Worm (Caenorhabditis elegans) whole organism, L1 larva: ENCODE measurements around the gene Y11D7A.10.

ENCODE experiments used
- C16A3.4 ChIP-seq: fragments of 150-350 bp; optimal IDR thresholded peaks from 2 replicates; lab custom pipeline; 2014; ENCODE audit warnings: missing biosample characterization, missing genetic modification characterization
- ama-1 ChIP-seq: fragments of 150-350 bp; optimal IDR thresholded peaks from 2 replicates; lab custom pipeline; 2014
- elt-3 ChIP-seq, 6 experiments: fragments of 150-350 bp in 1 of 6; sonication (generic microtip); optimal IDR thresholded peaks; 2 replicates each; lab custom pipeline; 2017 to 2018; ENCODE audit warnings: missing biosample characterization in 6 of 6, missing genetic modification characterization in 6 of 6, inconsistent platforms in 1 of 6
- fos-1 ChIP-seq: fragments of 150-350 bp; optimal IDR thresholded peaks from 2 replicates; lab custom pipeline; 2014; ENCODE audit warnings: missing biosample characterization, missing genetic modification characterization
- irx-1 ChIP-seq: sonication (generic microtip); optimal IDR thresholded peaks from 2 replicates; lab custom pipeline; 2016; ENCODE audit warnings: missing genetic modification characterization, missing compliant biosample characterization
- jun-1 ChIP-seq: fragments of 150-350 bp; optimal IDR thresholded peaks from 2 replicates; lab custom pipeline; 2014; ENCODE audit warnings: missing biosample characterization, missing genetic modification reagents, missing genetic modification characterization
- lin-39 ChIP-seq: fragments of 150-350 bp; optimal IDR thresholded peaks from 2 replicates; lab custom pipeline; 2014; ENCODE audit warnings: missing biosample characterization, missing genetic modification reagents, missing genetic modification characterization
- lsy-2 ChIP-seq, 2 experiments: fragments of 150-350 bp; optimal IDR thresholded peaks; 2 replicates each; lab custom pipeline; 2014; ENCODE audit warnings: missing biosample characterization in 2 of 2, missing genetic modification characterization in 2 of 2
- mep-1 ChIP-seq: fragments of 150-350 bp; optimal IDR thresholded peaks from 2 replicates; lab custom pipeline; 2014; ENCODE audit warnings: missing biosample characterization, missing genetic modification characterization
- nhr-76 ChIP-seq: sonication (generic microtip); optimal IDR thresholded peaks from 2 replicates; lab custom pipeline; 2017; ENCODE audit warnings: missing biosample characterization, missing genetic modification characterization
- nhr-77 ChIP-seq: fragments of 150-350 bp; optimal IDR thresholded peaks from 2 replicates; lab custom pipeline; 2014; ENCODE audit warnings: missing biosample characterization, missing genetic modification characterization
- sptf-1 ChIP-seq: fragments of 150-350 bp; optimal IDR thresholded peaks from 2 replicates; lab custom pipeline; 2014; ENCODE audit warnings: missing biosample characterization, missing genetic modification characterization
- zag-1 ChIP-seq: fragments of 150-350 bp; optimal IDR thresholded peaks from 2 replicates; lab custom pipeline; 2014; ENCODE audit warnings: missing biosample characterization, missing genetic modification characterization
- ztf-11 ChIP-seq, 2 experiments: sonication (generic microtip); optimal IDR thresholded peaks; 2 replicates each; lab custom pipeline; 2016 to 2017; ENCODE audit warnings: missing genetic modification characterization in 2 of 2, missing biosample characterization in 1 of 2, missing compliant biosample characterization in 1 of 2

- TF ChIP-seq nhr-77 (no peak), zag-1 (tag; lab: Kevin White, UChicago) (no peak), irx-1 (tag; lab: Kevin White, UChicago) (no peak), nhr-76 (tag; lab: Kevin White, UChicago) (no peak), ztf-11 (tag; optimal IDR thresholded peaks at IDR 0.05; lab: Kevin White, UChicago) (no peak), jun-1 (tag; lab: Kevin White, UChicago) (no peak), lin-39 (tag; lab: Kevin White, UChicago) (no peak), ama-1 (lab: Kevin White, UChicago) (no peak), mep-1 (no peak), lsy-2 (tag; optimal IDR thresholded peaks at IDR 0.05; lab: Kevin White, UChicago) (no peak), sptf-1 (no peak), elt-3 (tag; optimal IDR thresholded peaks at IDR 0.05; lab: Kevin White, UChicago) (no peak), C16A3.4 (tag; lab: Kevin White, UChicago) (no peak), fos-1 (tag; lab: Kevin White, UChicago) (no peak)
Measured at ce11 chrIV:9251079-9251478, 8.5 kb downstream of the Y11D7A.10 start, which contains the start of gene Y11D7A.8.
